Worm (Caenorhabditis elegans) whole organism, mixed stage, embryonic: ENCODE data around the gene rhy-1.

ENCODE experiments used
- ceh-39 ChIP-seq: fragments of 150-350 bp; optimal IDR thresholded peaks from 2 replicates; lab custom pipeline; 2014; ENCODE audit warnings: missing biosample characterization, missing genetic modification characterization
- ces-1 ChIP-seq: fragments of 150-350 bp; optimal IDR thresholded peaks from 2 replicates; lab custom pipeline; 2014; ENCODE audit warnings: missing biosample characterization, missing genetic modification reagents, missing genetic modification characterization
- elt-1 ChIP-seq: sonication (generic microtip); optimal IDR thresholded peaks from 2 replicates; lab custom pipeline; 2017; ENCODE audit warnings: missing genetic modification characterization, mild to moderate bottlenecking, missing compliant biosample characterization, antibody characterized with exemption, moderate library complexity, borderline replicate concordance; ENCODE audit not compliant: insufficient read depth
- elt-3 ChIP-seq: fragments of 150-350 bp; optimal IDR thresholded peaks from 2 replicates; lab custom pipeline; 2014; ENCODE audit warnings: missing biosample characterization, missing genetic modification characterization
- lsy-2 ChIP-seq: fragments of 150-350 bp; optimal IDR thresholded peaks from 2 replicates; lab custom pipeline; 2014; ENCODE audit warnings: missing biosample characterization, missing genetic modification characterization
- mep-1 ChIP-seq: fragments of 150-350 bp; optimal IDR thresholded peaks from 2 replicates; lab custom pipeline; 2017; ENCODE audit warnings: missing biosample characterization, missing genetic modification reagents, missing genetic modification characterization, inconsistent platforms
- nhr-12 ChIP-seq: fragments of 150-350 bp; optimal IDR thresholded peaks from 2 replicates; lab custom pipeline; 2014; ENCODE audit warnings: missing biosample characterization, missing genetic modification characterization
- nhr-237 ChIP-seq: fragments of 150-350 bp; optimal IDR thresholded peaks from 2 replicates; lab custom pipeline; 2014; ENCODE audit warnings: missing biosample characterization, missing genetic modification characterization
- pha-4 ChIP-seq: fragments of 150-350 bp; optimal IDR thresholded peaks from 2 replicates; lab custom pipeline; 2018; ENCODE audit warnings: missing biosample characterization, missing genetic modification reagents, missing genetic modification characterization
- sem-2 ChIP-seq: fragments of 200-800 bp; sonication (Bioruptor generic); optimal IDR thresholded peaks from 2 replicates; lab custom pipeline; 2018; ENCODE audit warnings: mild to moderate bottlenecking, missing genetic modification characterization, missing compliant biosample characterization
- unc-39 ChIP-seq: fragments of 150-350 bp; optimal IDR thresholded peaks from 2 replicates; lab custom pipeline; 2014; ENCODE audit warnings: missing biosample characterization, missing genetic modification characterization
- zip-8 ChIP-seq: fragments of 150-350 bp; optimal IDR thresholded peaks from 2 replicates; lab custom pipeline; 2014; ENCODE audit warnings: missing biosample characterization, missing genetic modification characterization

DNA sequence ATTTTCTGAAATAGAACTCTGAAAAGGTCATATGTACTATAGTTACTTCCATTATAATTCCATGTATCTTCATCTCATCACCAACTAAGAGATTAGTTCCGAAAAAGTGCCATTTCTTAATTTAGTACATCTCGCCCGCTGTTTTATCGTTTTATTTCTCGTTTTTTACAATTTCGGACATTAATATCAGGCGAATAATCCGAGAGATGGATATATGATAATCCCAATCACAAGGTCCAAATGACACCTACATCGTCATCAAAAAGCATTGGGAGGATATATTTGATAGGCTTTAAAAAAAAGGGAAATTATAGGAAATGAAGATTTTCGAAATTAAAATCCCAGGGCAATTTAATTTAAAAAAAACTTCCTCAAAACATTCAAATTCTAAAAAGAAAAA is 40.9 kb upstream of the rhy-1 start:
- TF ChIP-seq zip-8 (no peak), lsy-2 (tag; lab: Kevin White, UChicago) (no peak), mep-1 (tag; lab: Kevin White, UChicago) (no peak), pha-4 (tag; lab: Kevin White, UChicago) (no peak), sem-2 (no peak), nhr-237 (tag; lab: Kevin White, UChicago) (no peak), elt-3 (tag; lab: Kevin White, UChicago) (no peak), ces-1 (GFP tag; lab: Kevin White, UChicago) (no peak), elt-1 (tag; lab: Kevin White, UChicago) (no peak), ceh-39 (tag; lab: Kevin White, UChicago) (no peak), nhr-12 (no peak), unc-39 (no peak)
